Worm (Caenorhabditis elegans) whole organism, late embryonic: Measurements from ENCODE around the gene cee-1.

Source experiments
- T23F11.4 ChIP-seq: fragments of 200-800 bp; sonication (Bioruptor generic); optimal IDR thresholded peaks from 2 replicates; lab custom pipeline; 2018; ENCODE audit warnings: mild to moderate bottlenecking, missing genetic modification characterization, missing compliant biosample characterization
- lin-11 ChIP-seq: fragments of 200-800 bp; sonication (Bioruptor generic); optimal IDR thresholded peaks from 2 replicates; lab custom pipeline; 2018; ENCODE audit warnings: mild to moderate bottlenecking, missing genetic modification characterization, missing compliant biosample characterization
- odd-2 ChIP-seq: sonication (generic microtip); optimal IDR thresholded peaks from 2 replicates; lab custom pipeline; 2017; ENCODE audit warnings: antibody characterized with exemption, mild to moderate bottlenecking, missing genetic modification characterization, missing compliant biosample characterization
- ztf-16 ChIP-seq: sonication (generic microtip); optimal IDR thresholded peaks from 2 replicates; lab custom pipeline; 2017; ENCODE audit warnings: missing genetic modification characterization, missing compliant biosample characterization

ce11 chrIII:4962393-4962792 is 49.9 kb downstream of the cee-1 start, which contains the start of gene vps-22:
- TF ChIP-seq lin-11 (tag; lab: Kevin White, UChicago) (no peak), ztf-16 (tag; lab: Kevin White, UChicago) (no peak), odd-2 (tag; lab: Kevin White, UChicago) (no peak), T23F11.4 (no peak)
